Fruit fly (Drosophila melanogaster): ENCODE results near the gene fzy.

Gene fzy

dm6 chr2L:16273439-16273838, 37.3 kb upstream of the fzy start:
- TF ChIP-seq CG6163 (GFP tag; IDR thresholded peaks at IDR 0.05), result peak; percentile 9; the same call in 1 of the 3 replicates
- TF ChIP-seq Sox14 (GFP tag; optimal IDR thresholded peaks at IDR 0.05), result peak; percentile 5
- TF ChIP-seq CG1621 (tag; optimal IDR thresholded peaks at IDR 0.05), result no peak
- peak; percentile 58 for TF ChIP-seq svp (GFP tag)
- peak; percentile 42 for TF ChIP-seq Eip78C (GFP tag)

- TF ChIP-seq Sox14 (GFP tag; optimal IDR thresholded peaks at IDR 0.05) (no peak), cyc (GFP tag; optimal IDR thresholded peaks at IDR 0.05) (no peak), net (GFP tag; optimal IDR thresholded peaks at IDR 0.05) (no peak), CG8632 (GFP tag; optimal IDR thresholded peaks at IDR 0.05) (no peak), CG32006 (GFP tag; optimal IDR thresholded peaks at IDR 0.05) (peak; percentile 27), lz (GFP tag; optimal IDR thresholded peaks at IDR 0.05) (no peak), CG11762 (GFP tag; optimal IDR thresholded peaks at IDR 0.05; ENCODE audit: insufficient read depth) (no peak), Lpt (GFP tag; optimal IDR thresholded peaks at IDR 0.05) (peak; percentile 12), CG6854 (GFP tag; optimal IDR thresholded peaks at IDR 0.05) (no peak), CG8119 (GFP tag; IDR thresholded peaks at IDR 0.05) (peak; percentile 41; the same call in 1 of the 3 replicates), CG10631 (GFP tag; optimal IDR thresholded peaks at IDR 0.05) (no peak), CG3032 (tag; optimal IDR thresholded peaks at IDR 0.05) (no peak), fd85E (GFP tag; optimal IDR thresholded peaks at IDR 0.05) (no peak), CG8319 (GFP tag; optimal IDR thresholded peaks at IDR 0.05) (no peak), Gug (GFP tag; IDR thresholded peaks at IDR 0.05) (no peak), Blimp-1 (GFP tag; optimal IDR thresholded peaks at IDR 0.05) (no peak), fd59A (GFP tag; optimal IDR thresholded peaks at IDR 0.05) (no peak), CG9139 (GFP tag; optimal IDR thresholded peaks at IDR 0.05) (no peak), Ets21C (GFP tag; optimal IDR thresholded peaks at IDR 0.05) (no peak), Smox (GFP tag; optimal IDR thresholded peaks at IDR 0.05) (no peak), Sox102F (GFP tag; optimal IDR thresholded peaks at IDR 0.05) (no peak), Eip78C (GFP tag) (no peak), dac (GFP tag; optimal IDR thresholded peaks at IDR 0.05) (peak; percentile 4), dsx (GFP tag; optimal IDR thresholded peaks at IDR 0.05; ENCODE audit: poor library complexity, severe bottlenecking) (peak; percentile 40), esn (GFP tag; optimal IDR thresholded peaks at IDR 0.05) (peak; percentile 15), Hr38 (GFP tag; optimal IDR thresholded peaks at IDR 0.05) (no peak), svp (GFP tag) (peak; percentile 83), CG3919 (GFP tag; optimal IDR thresholded peaks at IDR 0.05) (peak; percentile 4), CG6808 (GFP tag; optimal IDR thresholded peaks at IDR 0.05) (no peak), CG6163 (GFP tag; IDR thresholded peaks at IDR 0.05) (peak; percentile 40; the same call in 1 of the 3 replicates), eg (GFP tag; IDR thresholded peaks at IDR 0.05) (0 out of 3 replicates have a peak, but pooled peaks have one; percentile 48), ss (GFP tag; optimal IDR thresholded peaks at IDR 0.05) (no peak), Ets96B (tag; optimal IDR thresholded peaks at IDR 0.05) (no peak), achi (GFP tag; optimal IDR thresholded peaks at IDR 0.05) (no peak), CG6276 (GFP tag; optimal IDR thresholded peaks at IDR 0.05) (peak; percentile 4)
These were observed 36.7 kb upstream of the fzy start for dm6 chr2L:16274100-16274499.

- TF ChIP-seq Hr38 (GFP tag; optimal IDR thresholded peaks at IDR 0.05), result no peak
These were observed 35.5 kb upstream of the fzy start for dm6 chr2L:16275177-16275808.

- TF ChIP-seq lz (GFP tag; optimal IDR thresholded peaks at IDR 0.05) (peak; percentile 30), Blimp-1 (GFP tag; optimal IDR thresholded peaks at IDR 0.05) (no peak), CG9139 (GFP tag; optimal IDR thresholded peaks at IDR 0.05) (no peak), fd59A (GFP tag; optimal IDR thresholded peaks at IDR 0.05) (no peak), CG3032 (tag; optimal IDR thresholded peaks at IDR 0.05) (peak; percentile 15), CG3919 (GFP tag; optimal IDR thresholded peaks at IDR 0.05) (peak; percentile 27), Lpt (GFP tag; optimal IDR thresholded peaks at IDR 0.05) (peak; percentile 39), CG16779 (tag; optimal IDR thresholded peaks at IDR 0.05) (peak; percentile 36), esn (GFP tag; optimal IDR thresholded peaks at IDR 0.05) (peak; percentile 53), CG10631 (GFP tag; optimal IDR thresholded peaks at IDR 0.05) (peak; percentile 50), CG1621 (tag; optimal IDR thresholded peaks at IDR 0.05) (peak; percentile 28), dac (GFP tag; optimal IDR thresholded peaks at IDR 0.05) (peak; percentile 72), CG6808 (GFP tag; optimal IDR thresholded peaks at IDR 0.05) (peak; percentile 18), OdsH (GFP tag; optimal IDR thresholded peaks at IDR 0.05) (peak; percentile 57), acj6 (GFP tag; optimal IDR thresholded peaks at IDR 0.05) (peak; percentile 40), CG34406 (GFP tag; optimal IDR thresholded peaks at IDR 0.05) (peak; percentile 39), cyc (GFP tag; optimal IDR thresholded peaks at IDR 0.05) (peak; percentile 11), CG11294 (GFP tag; IDR thresholded peaks at IDR 0.05) (peak; percentile 59), CG15336 (GFP tag; IDR thresholded peaks at IDR 0.05) (peak; percentile 79), Eip75B (GFP tag; optimal IDR thresholded peaks at IDR 0.05) (peak; percentile 47), Sox14 (GFP tag; optimal IDR thresholded peaks at IDR 0.05) (peak; percentile 23), Hr38 (GFP tag; optimal IDR thresholded peaks at IDR 0.05) (no peak), topi (GFP tag; optimal IDR thresholded peaks at IDR 0.05) (peak; percentile 52), Gug (GFP tag; IDR thresholded peaks at IDR 0.05) (peak; percentile 51; the same call in 1 of the 2 replicates)
These were observed 35.0 kb upstream of the fzy start for dm6 chr2L:16275809-16276178.

Data from whole organism, prepupa.